Worm (Caenorhabditis elegans) whole organism, L4 larva: ENCODE measurements around the gene mre-11.

Experiments
- R02D3.7 ChIP-seq: fragments of 150-350 bp; sonication (generic microtip); optimal IDR thresholded peaks from 3 replicates; lab custom pipeline; 2014; ENCODE audit warnings: missing biosample characterization, missing genetic modification characterization
- Y105C5A.15 ChIP-seq: fragments of 200-800 bp; sonication (Bioruptor generic); IDR thresholded peaks from 2 replicates; pipeline ENCODE4 v1.3.6; 2022; ENCODE audit warnings: missing genetic modification characterization, missing compliant biosample characterization
- Y48G9A.11 ChIP-seq: fragments of 200-800 bp; sonication (Bioruptor generic); IDR thresholded peaks from 2 replicates; pipeline ENCODE4 v1.3.6; 2022; ENCODE audit warnings: missing genetic modification reagents, missing genetic modification characterization, missing compliant biosample characterization
- ZK337.2 ChIP-seq: fragments of 200-800 bp; sonication (Bioruptor generic); IDR thresholded peaks from 2 replicates; pipeline ENCODE4 v1.3.6; 2022; ENCODE audit warnings: missing genetic modification reagents, missing genetic modification characterization, missing compliant biosample characterization
- ZK546.5 ChIP-seq, 2 experiments: sonication (generic microtip); optimal IDR thresholded peaks; 2 replicates each; lab custom pipeline; 2017; ENCODE audit warnings: missing biosample characterization in 2 of 2, missing genetic modification characterization in 2 of 2
- aha-1 ChIP-seq: fragments of 150-350 bp; peaks from one replicate; lab custom pipeline; 2014; ENCODE audit warnings: missing biosample characterization, missing genetic modification characterization
- attf-4 ChIP-seq: sonication (generic microtip); optimal IDR thresholded peaks from 3 replicates; lab custom pipeline; 2017; ENCODE audit warnings: missing biosample characterization, missing genetic modification characterization
- ceh-20 ChIP-seq: fragments of 200-800 bp; sonication (Bioruptor generic); IDR thresholded peaks from 2 replicates; pipeline ENCODE4 v1.3.6; 2022; ENCODE audit warnings: missing genetic modification reagents, missing genetic modification characterization, missing compliant biosample characterization
- ceh-28 ChIP-seq: fragments of 150-350 bp; optimal IDR thresholded peaks from 2 replicates; lab custom pipeline; 2014; ENCODE audit warnings: missing biosample characterization, missing genetic modification reagents, missing genetic modification characterization
- ceh-62 ChIP-seq: sonication (generic microtip); optimal IDR thresholded peaks from 2 replicates; lab custom pipeline; 2017; ENCODE audit warnings: missing biosample characterization, missing genetic modification characterization
- ceh-82 ChIP-seq: sonication (generic microtip); optimal IDR thresholded peaks from 2 replicates; lab custom pipeline; 2017; ENCODE audit warnings: missing biosample characterization, missing genetic modification characterization
- cey-2 ChIP-seq: sonication (generic microtip); optimal IDR thresholded peaks from 3 replicates; lab custom pipeline; 2017; ENCODE audit warnings: missing genetic modification characterization, mild to moderate bottlenecking, missing compliant biosample characterization, antibody characterized with exemption, borderline replicate concordance; ENCODE audit not compliant: insufficient read depth
- daf-16 ChIP-seq, 3 experiments: sonication (generic microtip); optimal IDR thresholded peaks; 2 replicates each; lab custom pipeline; 2016 to 2017; ENCODE audit warnings: missing genetic modification characterization in 3 of 3, missing genetic modification reagents in 3 of 3, mild to moderate bottlenecking in 2 of 3, missing compliant biosample characterization in 2 of 3, missing biosample characterization in 1 of 3, moderate library complexity in 1 of 3
- dmd-6 ChIP-seq: fragments of 200-800 bp; sonication (Bioruptor generic); IDR thresholded peaks from 2 replicates; pipeline ENCODE4 v1.3.6; 2022; ENCODE audit warnings: missing genetic modification reagents, missing genetic modification characterization, missing compliant biosample characterization
- dpl-1 ChIP-seq: fragments of 150-350 bp; optimal IDR thresholded peaks from 2 replicates; lab custom pipeline; 2014; ENCODE audit warnings: missing biosample characterization, missing genetic modification reagents, missing genetic modification characterization
- duxl-1 ChIP-seq: sonication (generic microtip); optimal IDR thresholded peaks from 2 replicates; lab custom pipeline; 2016; ENCODE audit warnings: mild to moderate bottlenecking, missing genetic modification characterization, moderate library complexity, missing compliant biosample characterization; ENCODE audit not compliant: poor library complexity
- dve-1 ChIP-seq: sonication (generic microtip); optimal IDR thresholded peaks from 2 replicates; lab custom pipeline; 2017; ENCODE audit warnings: antibody characterized with exemption, mild to moderate bottlenecking, missing genetic modification characterization, missing compliant biosample characterization; ENCODE audit not compliant: insufficient read depth
- egl-27 ChIP-seq: sonication (generic microtip); optimal IDR thresholded peaks from 3 replicates; lab custom pipeline; 2017; ENCODE audit warnings: missing biosample characterization, missing genetic modification reagents, missing genetic modification characterization
- fos-1 ChIP-seq: fragments of 150-350 bp; optimal IDR thresholded peaks from 2 replicates; lab custom pipeline; 2014; ENCODE audit warnings: missing biosample characterization, missing genetic modification characterization
- hif-1 ChIP-seq, 2 experiments: sonication (generic microtip); optimal IDR thresholded peaks; 2 replicates each; lab custom pipeline; 2016 to 2017; ENCODE audit warnings: missing compliant biosample characterization in 2 of 2, missing genetic modification characterization in 2 of 2, missing genetic modification reagents in 2 of 2, missing genotype in 2 of 2, mild to moderate bottlenecking in 1 of 2
- hlh-11 ChIP-seq: fragments of 200-800 bp; sonication (Bioruptor generic); optimal IDR thresholded peaks from 2 replicates; lab custom pipeline; 2018; ENCODE audit warnings: mild to moderate bottlenecking, missing genetic modification characterization, missing compliant biosample characterization
- hlh-30 ChIP-seq: sonication (generic microtip); optimal IDR thresholded peaks from 2 replicates; lab custom pipeline; 2017; ENCODE audit warnings: antibody characterized with exemption, mild to moderate bottlenecking, missing genetic modification characterization, missing compliant biosample characterization; ENCODE audit not compliant: insufficient read depth
- hmg-1.1 ChIP-seq: fragments of 200-800 bp; sonication (Bioruptor generic); IDR thresholded peaks from 2 replicates; pipeline ENCODE4 v1.3.6; 2022; ENCODE audit warnings: missing genetic modification reagents, missing genetic modification characterization, missing compliant biosample characterization
- jun-1 ChIP-seq: fragments of 150-350 bp; optimal IDR thresholded peaks from 2 replicates; lab custom pipeline; 2014; ENCODE audit warnings: missing biosample characterization, missing genetic modification reagents, missing genetic modification characterization
- lin-1 ChIP-seq: fragments of 200-800 bp; sonication (Bioruptor generic); IDR thresholded peaks from 2 replicates; pipeline ENCODE4 v1.3.6; 2022; ENCODE audit warnings: missing genetic modification reagents, missing genetic modification characterization, missing compliant biosample characterization
- lin-38 ChIP-seq: fragments of 200-800 bp; sonication (Bioruptor generic); IDR thresholded peaks from 2 replicates; pipeline ENCODE4 v1.3.6; 2022; ENCODE audit warnings: missing genetic modification reagents, missing genetic modification characterization, missing compliant biosample characterization
- lin-39 ChIP-seq: fragments of 150-350 bp; optimal IDR thresholded peaks from 2 replicates; lab custom pipeline; 2014; ENCODE audit warnings: missing biosample characterization, missing genetic modification reagents, missing genetic modification characterization
- lsy-2 ChIP-seq, 2 experiments: fragments of 150-350 bp in 1 of 2; sonication (generic microtip) in 1 of 2; optimal IDR thresholded peaks; 2 replicates each; lab custom pipeline; 2014 to 2017; ENCODE audit warnings: missing biosample characterization in 2 of 2, missing genetic modification characterization in 2 of 2
- mdl-1 ChIP-seq, 2 experiments: fragments of 150-350 bp in 1 of 2; sonication (generic microtip) in 1 of 2; optimal IDR thresholded peaks; 2 replicates each; lab custom pipeline; 2014 to 2017; ENCODE audit warnings: missing biosample characterization in 2 of 2, missing genetic modification characterization in 2 of 2
- mdt-29 ChIP-seq: fragments of 200-800 bp; sonication (Bioruptor generic); IDR thresholded peaks from 2 replicates; pipeline ENCODE4 v1.3.6; 2022; ENCODE audit warnings: missing genetic modification reagents, missing genetic modification characterization, missing compliant biosample characterization
- mep-1 ChIP-seq: fragments of 150-350 bp; sonication (generic microtip); optimal IDR thresholded peaks from 3 replicates; lab custom pipeline; 2014; ENCODE audit warnings: missing biosample characterization, missing genetic modification characterization
- mes-2 ChIP-seq: sonication (generic microtip); optimal IDR thresholded peaks from 2 replicates; lab custom pipeline; 2016; ENCODE audit warnings: missing genotype, mild to moderate bottlenecking, missing genetic modification characterization, missing compliant biosample characterization; ENCODE audit not compliant: poor library complexity, severe bottlenecking
- mxl-3 ChIP-seq: fragments of 200-800 bp; sonication (Bioruptor generic); optimal IDR thresholded peaks from 2 replicates; lab custom pipeline; 2018; ENCODE audit warnings: mild to moderate bottlenecking, missing genetic modification characterization, missing compliant biosample characterization
- nhr-10 ChIP-seq: fragments of 150-350 bp; optimal IDR thresholded peaks from 2 replicates; lab custom pipeline; 2014; ENCODE audit warnings: missing biosample characterization, missing genetic modification characterization
- nhr-102 ChIP-seq: sonication (generic microtip); optimal IDR thresholded peaks from 2 replicates; lab custom pipeline; 2016; ENCODE audit warnings: mild to moderate bottlenecking, missing genetic modification characterization, moderate library complexity, missing compliant biosample characterization
- nhr-11 ChIP-seq: fragments of 150-350 bp; optimal IDR thresholded peaks from 2 replicates; lab custom pipeline; 2014; ENCODE audit warnings: missing biosample characterization, missing genetic modification characterization
- nhr-111 ChIP-seq: fragments of 200-800 bp; sonication (Bioruptor generic); optimal IDR thresholded peaks from 2 replicates; lab custom pipeline; 2018; ENCODE audit warnings: mild to moderate bottlenecking, missing genetic modification characterization, missing compliant biosample characterization
- nhr-28 ChIP-seq: fragments of 150-350 bp; optimal IDR thresholded peaks from 2 replicates; lab custom pipeline; 2014; ENCODE audit warnings: missing biosample characterization, missing genetic modification characterization
- nhr-77 ChIP-seq: fragments of 150-350 bp; optimal IDR thresholded peaks from 2 replicates; lab custom pipeline; 2014; ENCODE audit warnings: missing biosample characterization, missing genetic modification characterization
- pha-4 ChIP-seq, 2 experiments: fragments of 150-350 bp in 1 of 2; fragments of 200-800 bp in 1 of 2; sonication (Bioruptor generic) in 1 of 2; IDR thresholded peaks in 1 of 2; optimal IDR thresholded peaks in 1 of 2; 2 replicates each; pipeline versions ENCODE4 v1.3.6 to Lab custom; 2014 to 2022; ENCODE audit warnings: missing genetic modification characterization in 2 of 2, missing genetic modification reagents in 2 of 2, missing biosample characterization in 1 of 2, missing compliant biosample characterization in 1 of 2
- pqm-1 ChIP-seq: sonication (generic microtip); optimal IDR thresholded peaks from 2 replicates; lab custom pipeline; 2017; ENCODE audit warnings: missing biosample characterization, missing genetic modification characterization
- rbr-2 ChIP-seq: sonication (generic microtip); optimal IDR thresholded peaks from 2 replicates; lab custom pipeline; 2016; ENCODE audit warnings: missing genotype, missing genetic modification characterization, missing compliant biosample characterization
- saeg-2 ChIP-seq: fragments of 200-800 bp; sonication (Bioruptor generic); IDR thresholded peaks from 2 replicates; pipeline ENCODE4 v1.3.6; 2022; ENCODE audit warnings: missing genetic modification reagents, missing genetic modification characterization, missing compliant biosample characterization
- sdz-12 ChIP-seq: fragments of 200-800 bp; sonication (Bioruptor generic); optimal IDR thresholded peaks from 2 replicates; lab custom pipeline; 2018; ENCODE audit warnings: mild to moderate bottlenecking, missing genetic modification characterization, missing compliant biosample characterization
- skn-1 ChIP-seq: fragments of 150-350 bp; optimal IDR thresholded peaks from 2 replicates; lab custom pipeline; 2014; ENCODE audit warnings: missing biosample characterization, missing genetic modification characterization
- tra-1 ChIP-seq: fragments of 200-800 bp; sonication (Bioruptor generic); IDR thresholded peaks from 2 replicates; pipeline ENCODE4 v1.3.6; 2022; ENCODE audit warnings: missing genetic modification reagents, missing genetic modification characterization, missing compliant biosample characterization
- unc-39 ChIP-seq: sonication (generic microtip); optimal IDR thresholded peaks from 2 replicates; lab custom pipeline; 2017; ENCODE audit warnings: missing biosample characterization, missing genetic modification characterization
- unc-62 ChIP-seq, 3 experiments: fragments of 150-350 bp in 1 of 3; sonication (generic microtip); optimal IDR thresholded peaks in 2 of 3; peaks in 1 of 3; 1 replicate in 1 of 3; 2 replicates in 2 of 3; lab custom pipeline; 2014 to 2017; ENCODE audit warnings: missing biosample characterization in 3 of 3, missing genetic modification characterization in 3 of 3, missing genetic modification reagents in 3 of 3, missing genotype in 1 of 3
- ztf-7 ChIP-seq: fragments of 150-350 bp; optimal IDR thresholded peaks from 2 replicates; lab custom pipeline; 2014; ENCODE audit warnings: missing biosample characterization, missing genetic modification characterization

mre-11 gene

DNA sequence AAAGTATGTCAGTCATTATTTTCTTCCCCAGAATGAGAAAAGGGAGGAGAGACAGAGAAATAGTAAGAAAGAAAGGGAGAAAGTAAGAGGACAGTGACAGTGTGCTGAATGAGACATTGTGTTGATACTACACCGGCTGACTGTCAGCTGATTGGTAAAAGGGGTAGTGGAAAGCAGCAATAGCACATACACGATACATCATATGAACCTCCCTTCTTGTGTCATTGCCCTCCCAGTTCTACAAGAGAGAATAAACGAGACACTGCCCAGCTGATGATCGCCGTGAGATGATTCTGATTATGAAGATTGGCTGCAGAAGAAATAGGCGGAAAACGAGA, 16.9 kb downstream of the mre-11 start:
- TF ChIP-seq mes-2 (tag; lab: Kevin White, UChicago): no peak
- TF ChIP-seq skn-1 (tag; lab: Kevin White, UChicago): no peak
- no peak for TF ChIP-seq lin-39 (tag; lab: Kevin White, UChicago)
- peak; percentile 45 for TF ChIP-seq fos-1 (tag; lab: Kevin White, UChicago)
- no peak for TF ChIP-seq ceh-62 (tag; lab: Kevin White, UChicago)
- peak; percentile 44 to 82 for TF ChIP-seq mdl-1 (tag; optimal IDR thresholded peaks at IDR 0.05; lab: Kevin White, UChicago)
- TF ChIP-seq dve-1 (tag; lab: Kevin White, UChicago): peak; percentile 83
- 0 out of 2 replicates have a peak, but pooled peaks have one; percentile 3 for TF ChIP-seq pha-4 (GFP tag; IDR thresholded peaks at IDR 0.05; lab: Robert Waterston, UW)
- no peak for TF ChIP-seq pha-4 (tag; optimal IDR thresholded peaks at IDR 0.05; lab: Kevin White, UChicago)
- TF ChIP-seq mdt-29: no peak
- TF ChIP-seq ceh-28 (tag; lab: Kevin White, UChicago): no peak
- TF ChIP-seq hlh-11 (tag; lab: Kevin White, UChicago): peak; percentile 84
- TF ChIP-seq lin-1 (GFP tag; lab: Robert Waterston, UW): peak; percentile 40; the same call in 1 of the 2 replicates
- peak in 1 of 2 experiments; percentile 87 for TF ChIP-seq unc-62 (GFP tag; optimal IDR thresholded peaks at IDR 0.05 in 1 of 2; lab: Kevin White, UChicago)
- TF ChIP-seq unc-62 (tag; optimal IDR thresholded peaks at IDR 0.05; lab: Kevin White, UChicago): no peak
- no peak for TF ChIP-seq duxl-1 (tag; lab: Kevin White, UChicago)
- peak; percentile 62 for TF ChIP-seq mxl-3
- TF ChIP-seq aha-1 (tag; lab: Kevin White, UChicago): no peak
- TF ChIP-seq nhr-10: no peak
- TF ChIP-seq mep-1 (tag; lab: Kevin White, UChicago): peak; percentile 71
- TF ChIP-seq hmg-1.1 (GFP tag; lab: Robert Waterston, UW): no peak; the same call in 1 of the 2 replicates
- 0 out of 2 replicates have a peak, but pooled peaks have one; percentile 7 for TF ChIP-seq saeg-2
- no peak for TF ChIP-seq ceh-82 (tag; lab: Kevin White, UChicago)
- peak in 1 of 2 experiments; percentile 48 for TF ChIP-seq lsy-2 (tag; optimal IDR thresholded peaks at IDR 0.05; lab: Kevin White, UChicago)
- TF ChIP-seq pqm-1 (tag; lab: Kevin White, UChicago): peak; percentile 34
- TF ChIP-seq Y48G9A.11 (GFP tag; lab: Robert Waterston, UW): no peak
- peak; percentile 71 for TF ChIP-seq nhr-77 (tag; lab: Kevin White, UChicago)
- TF ChIP-seq nhr-111: no peak
- TF ChIP-seq Y105C5A.15: no peak
- peak; percentile 98 for TF ChIP-seq nhr-28 (tag; lab: Kevin White, UChicago)
- peak; percentile 88 for TF ChIP-seq nhr-11
- no peak for TF ChIP-seq ceh-20
- peak; percentile 44 for TF ChIP-seq ztf-7 (tag; lab: Kevin White, UChicago)
- peak; percentile 0 for TF ChIP-seq nhr-102
- peak; percentile 76 for TF ChIP-seq cey-2
- TF ChIP-seq ZK546.5 (tag; optimal IDR thresholded peaks at IDR 0.05; lab: Kevin White, UChicago): no peak
- peak; percentile 14 for TF ChIP-seq rbr-2
- TF ChIP-seq dpl-1: peak; percentile 22
- no peak for TF ChIP-seq sdz-12 (GFP tag; lab: Kevin White, UChicago)
- peak; percentile 98 for TF ChIP-seq hlh-30 (tag; lab: Kevin White, UChicago)
- TF ChIP-seq hif-1 (tag; optimal IDR thresholded peaks at IDR 0.05; lab: Kevin White, UChicago): peak in 1 of 2 experiments; percentile 60
- TF ChIP-seq unc-39 (tag; lab: Kevin White, UChicago): no peak
- TF ChIP-seq R02D3.7 (tag; lab: Kevin White, UChicago): no peak
- TF ChIP-seq attf-4: no peak
- TF ChIP-seq tra-1 (GFP tag; lab: Robert Waterston, UW): peak; percentile 69; the same call in 1 of the 2 replicates
- TF ChIP-seq jun-1 (tag; lab: Kevin White, UChicago): peak; percentile 25
- TF ChIP-seq daf-16 (GFP tag; optimal IDR thresholded peaks at IDR 0.05; lab: Kevin White, UChicago): no peak
- peak; percentile 54 for TF ChIP-seq daf-16 (tag; optimal IDR thresholded peaks at IDR 0.05; lab: Kevin White, UChicago)
- TF ChIP-seq lin-38 (GFP tag; lab: Robert Waterston, UW): no peak
- no peak for TF ChIP-seq ZK337.2 (GFP tag; lab: Robert Waterston, UW)
- no peak for TF ChIP-seq egl-27 (tag; lab: Kevin White, UChicago)
- peak; percentile 78 for TF ChIP-seq dmd-6 (GFP tag; lab: Robert Waterston, UW)
